Fruit fly (Drosophila melanogaster) S2 (cell line): ENCODE measurements around the gene sinu.

Source experiments
- CG8478 ChIP-seq: fragments of >200 bp; optimal IDR thresholded peaks from 2 replicates; lab custom pipeline; 2018
- CTCF ChIP-seq, 2 experiments: fragments of >200 bp; optimal IDR thresholded peaks; 2 replicates each; lab custom pipeline; 2018

sinu gene

DNA sequence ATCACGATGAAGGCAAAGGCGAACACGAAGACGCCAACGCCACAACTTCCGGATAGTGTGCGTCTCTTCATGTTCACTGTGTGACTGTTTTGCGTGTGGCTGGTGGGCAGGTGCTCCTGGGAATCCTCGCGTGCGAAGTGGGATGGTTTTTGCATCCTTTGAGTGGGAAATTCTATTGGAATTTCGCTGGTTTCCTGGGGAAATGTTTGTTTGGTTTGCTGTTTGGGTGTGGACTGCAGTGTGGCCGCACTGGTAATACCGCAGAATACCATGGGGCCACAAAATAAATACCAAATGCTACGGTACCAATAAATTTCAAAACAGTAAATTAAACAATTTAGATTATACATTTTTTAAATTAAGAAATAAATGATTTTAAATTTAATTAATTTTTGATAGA, at the start of gene sinu:
sinu (minus strand) TSS at position 258 of the 400 bp plus-strand sequence.
- TF ChIP-seq CG8478 (no peak), CTCF (optimal IDR thresholded peaks at IDR 0.05; lab: Kevin White, UChicago) (no peak)

- TF ChIP-seq CTCF (optimal IDR thresholded peaks at IDR 0.05; lab: Kevin White, UChicago), result no peak
- no peak for TF ChIP-seq CG8478
Observed at dm6 chr3L:5610582-5610981, 49.2 kb upstream of the sinu start.

DNA sequence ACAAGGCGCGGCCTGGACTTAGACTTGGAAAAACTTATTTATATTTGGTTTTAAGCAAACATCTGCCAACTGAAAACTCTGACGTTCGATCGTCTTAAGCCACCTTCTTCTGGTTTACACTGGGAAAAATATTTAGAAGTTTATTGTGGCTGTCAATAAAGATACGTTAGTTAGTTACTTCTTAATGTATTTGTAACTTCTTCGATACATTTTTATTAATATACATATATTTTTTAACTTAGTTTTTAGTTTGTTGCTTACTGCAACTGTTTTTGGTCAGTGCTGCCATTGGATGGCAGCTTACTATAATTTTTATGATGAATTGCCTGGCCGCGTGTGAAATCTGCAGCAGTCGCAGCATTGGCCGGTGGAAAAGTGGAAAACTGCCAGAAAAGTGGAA, 48.1 kb upstream of the sinu start:
- no peak for TF ChIP-seq CTCF (optimal IDR thresholded peaks at IDR 0.05; lab: Kevin White, UChicago)
- TF ChIP-seq CG8478, result no peak

dm6 chr3L:5608786-5609370, 47.5 kb upstream of the sinu start:
- TF ChIP-seq CG8478 (no peak), CTCF (optimal IDR thresholded peaks at IDR 0.05; lab: Kevin White, UChicago) (no peak)

- TF ChIP-seq CG8478 (no peak), CTCF (optimal IDR thresholded peaks at IDR 0.05; lab: Kevin White, UChicago) (peak; percentile 83 to 91)
Observed at dm6 chr3L:5608128-5608527, 46.7 kb upstream of the sinu start, which contains the start of gene Eaf6. Eaf6 (minus strand) TSS chr3L:5608300.

- TF ChIP-seq CG8478 (no peak), CTCF (optimal IDR thresholded peaks at IDR 0.05; lab: Kevin White, UChicago) (no peak)
Observed at dm6 chr3L:5604490-5604889, 43.1 kb upstream of the sinu start, which contains the start of gene mthl2. mthl2 (plus strand) TSS chr3L:5604790.

- TF ChIP-seq CG8478, result no peak
- TF ChIP-seq CTCF (optimal IDR thresholded peaks at IDR 0.05; lab: Kevin White, UChicago), result peak in 1 of 2 experiments; percentile 9
Observed at dm6 chr3L:5603860-5604415, 42.5 kb upstream of the sinu start, which contains the start of gene TM9SF3. TM9SF3 (minus strand) TSS chr3L:5603979.

DNA sequence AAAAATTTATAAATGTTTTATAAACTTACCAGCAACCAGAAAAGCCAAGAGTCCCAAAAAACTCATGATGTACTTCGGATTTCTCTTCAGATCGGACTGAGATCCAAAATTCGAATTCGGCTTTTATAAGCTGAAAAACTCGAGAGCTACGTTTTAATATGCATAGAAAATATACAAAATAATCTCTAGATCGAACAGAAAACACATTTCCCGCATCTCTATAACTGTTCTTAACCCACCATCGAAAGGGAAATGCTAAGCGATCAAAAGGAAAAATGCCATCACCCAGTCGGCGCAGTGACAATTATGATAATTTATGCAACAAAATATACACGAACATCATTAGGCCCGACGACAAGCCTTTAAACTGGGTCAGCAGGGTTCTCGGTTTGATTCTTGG, 38.2 kb upstream of the sinu start, which contains the start of gene CG10591:
CG10591 (minus strand) TSS at position 101 of the 400 bp plus-strand sequence.
- TF ChIP-seq CTCF (optimal IDR thresholded peaks at IDR 0.05; lab: Kevin White, UChicago), result no peak
- TF ChIP-seq CG8478, result no peak

DNA sequence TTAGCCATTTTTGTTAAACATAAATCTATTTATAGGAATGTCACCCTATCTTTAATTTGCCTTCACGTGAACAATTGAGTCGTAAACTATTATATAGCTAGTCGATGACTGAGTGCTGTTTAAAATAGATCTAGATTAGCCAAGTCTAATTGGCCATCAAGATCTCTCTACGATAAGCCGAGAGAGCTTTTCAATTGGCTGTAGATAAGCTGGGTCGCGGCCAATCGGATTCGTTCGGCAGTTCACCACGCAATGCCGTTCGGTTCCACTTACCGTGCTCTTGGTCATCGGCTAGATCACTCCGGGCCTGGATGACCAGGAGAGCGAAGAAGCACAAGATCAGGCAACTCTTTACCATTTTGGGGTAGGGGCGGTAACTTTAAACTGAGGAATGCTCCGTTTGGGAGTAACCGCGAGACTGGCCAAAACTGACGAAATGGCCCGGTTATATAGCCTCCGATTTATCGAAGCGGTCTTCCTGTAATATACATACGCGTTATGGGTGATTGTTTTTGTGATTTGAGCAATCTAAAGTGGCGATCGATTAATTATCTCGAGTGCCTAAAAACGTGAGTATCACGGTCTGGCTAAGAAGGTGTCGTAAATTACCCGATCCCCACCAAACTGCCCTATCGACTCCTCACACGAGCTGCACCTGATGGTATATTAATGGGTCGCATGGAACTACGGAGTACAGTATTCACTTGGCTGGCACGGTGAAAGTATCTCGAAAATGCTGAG, 33.6 kb upstream of the sinu start, which contains the start of the genes Alp10 and Alp9:
Alp10 (minus strand) TSS at position 420 of the 741 bp plus-strand sequence.
Alp9 (plus strand) TSS at position 690 of the 741 bp plus-strand sequence.
- TF ChIP-seq CG8478 (no peak), CTCF (optimal IDR thresholded peaks at IDR 0.05; lab: Kevin White, UChicago) (no peak)

DNA sequence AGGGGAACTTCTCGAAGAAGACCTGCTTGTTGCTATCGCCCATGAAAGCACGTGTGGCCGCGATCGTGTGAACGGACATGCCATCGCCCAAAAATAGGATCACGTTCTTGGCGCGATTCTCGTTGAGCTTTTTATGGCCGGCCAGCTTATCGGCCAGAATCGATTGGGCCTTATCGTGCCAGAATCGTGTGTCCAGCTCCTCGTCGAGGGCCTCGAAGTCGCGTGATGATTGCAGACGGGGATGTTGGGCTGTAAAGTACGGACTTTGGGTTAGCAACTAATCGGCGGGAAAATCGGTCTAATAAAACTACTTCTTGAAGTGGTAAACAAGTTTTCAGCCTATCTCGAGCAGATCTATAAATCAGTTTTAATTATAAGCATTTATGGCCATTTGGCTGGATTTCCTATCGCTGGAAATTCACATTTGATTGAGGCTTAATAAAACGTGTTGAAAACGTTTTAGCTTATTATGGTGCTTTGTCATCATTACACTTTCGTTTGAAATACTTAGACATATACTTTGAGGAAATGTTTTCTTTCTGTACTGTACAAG, 32.8 kb upstream of the sinu start:
- TF ChIP-seq CG8478 (no peak), CTCF (optimal IDR thresholded peaks at IDR 0.05; lab: Kevin White, UChicago) (no peak)

DNA sequence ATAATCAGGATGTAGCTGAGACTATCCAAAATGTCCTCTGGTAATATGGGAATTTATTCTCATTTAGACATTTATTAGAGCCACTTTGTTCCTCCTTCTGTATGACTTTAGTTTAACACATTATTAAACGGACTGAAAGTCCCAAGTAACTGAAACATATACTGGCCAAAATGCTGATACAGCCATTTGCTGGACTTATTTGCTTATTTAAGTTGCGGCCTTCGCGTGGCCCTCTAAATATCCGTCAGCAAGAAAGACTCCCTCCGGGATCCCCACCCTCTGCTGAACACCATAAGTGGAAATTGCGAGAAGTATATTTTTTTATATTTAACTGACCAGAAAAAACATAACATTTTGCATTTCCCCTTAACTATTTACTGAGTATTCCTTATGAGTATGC, 31.0 kb upstream of the sinu start, which contains the start of gene spo:
spo (minus strand) TSS at position 135 of the 400 bp plus-strand sequence.
- TF ChIP-seq CG8478, result no peak
- TF ChIP-seq CTCF (optimal IDR thresholded peaks at IDR 0.05; lab: Kevin White, UChicago), result no peak

dm6 chr3L:5583295-5583707, 21.9 kb upstream of the sinu start:
- TF ChIP-seq CTCF (optimal IDR thresholded peaks at IDR 0.05; lab: Kevin White, UChicago), result peak in 1 of 2 experiments; percentile 56
- no peak for TF ChIP-seq CG8478

DNA sequence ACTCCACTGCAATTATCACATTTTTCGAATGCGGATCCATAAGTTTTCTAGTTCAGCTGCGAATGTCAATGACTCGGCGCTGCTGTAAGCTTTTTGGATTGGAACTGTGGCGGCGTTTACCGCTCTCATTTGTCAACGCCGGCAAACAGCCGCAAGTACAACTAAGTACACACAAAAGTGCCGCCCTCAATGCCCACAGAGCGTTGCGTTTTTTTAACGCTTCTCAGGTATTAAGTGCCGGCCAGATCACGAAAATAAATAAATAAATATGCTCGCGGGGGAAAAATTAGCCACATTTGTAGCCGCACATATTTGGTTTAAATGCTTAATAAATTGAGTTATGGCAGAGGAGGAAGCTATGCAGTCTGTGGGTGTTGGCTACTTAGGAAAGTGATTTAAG, 20.1 kb upstream of the sinu start:
- no peak for TF ChIP-seq CG8478
- TF ChIP-seq CTCF (optimal IDR thresholded peaks at IDR 0.05; lab: Kevin White, UChicago), result no peak

DNA sequence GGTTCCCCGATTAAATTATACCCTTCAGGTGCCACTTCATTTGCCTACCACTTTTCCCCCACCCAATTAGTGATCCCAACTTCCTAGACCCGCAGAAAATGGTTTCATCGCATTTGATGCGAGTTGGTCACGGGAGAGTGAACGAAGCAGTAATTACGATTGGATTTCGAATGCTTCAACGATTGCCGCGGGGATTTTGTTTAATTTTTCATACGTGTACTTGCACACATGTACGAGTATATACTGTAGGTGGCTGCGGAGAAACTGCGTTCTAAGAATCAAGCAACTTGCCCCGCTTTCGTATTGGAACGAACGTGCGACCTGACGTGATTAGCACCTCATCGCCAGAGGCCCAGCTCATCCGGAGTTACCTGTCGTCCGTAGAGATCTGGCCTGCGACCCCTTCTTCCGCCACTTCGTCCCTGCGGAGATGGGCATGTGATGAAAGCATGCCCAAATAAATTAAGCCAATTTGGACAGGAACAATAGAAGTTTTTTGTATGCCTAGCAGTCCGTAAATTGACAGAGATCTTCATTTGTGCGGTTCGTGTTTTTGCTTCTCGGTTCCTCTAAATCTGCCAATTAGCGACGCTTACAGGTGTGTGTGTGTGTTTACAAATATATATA, 19.2 kb upstream of the sinu start:
- TF ChIP-seq CTCF (optimal IDR thresholded peaks at IDR 0.05; lab: Kevin White, UChicago), result no peak
- TF ChIP-seq CG8478, result no peak

DNA sequence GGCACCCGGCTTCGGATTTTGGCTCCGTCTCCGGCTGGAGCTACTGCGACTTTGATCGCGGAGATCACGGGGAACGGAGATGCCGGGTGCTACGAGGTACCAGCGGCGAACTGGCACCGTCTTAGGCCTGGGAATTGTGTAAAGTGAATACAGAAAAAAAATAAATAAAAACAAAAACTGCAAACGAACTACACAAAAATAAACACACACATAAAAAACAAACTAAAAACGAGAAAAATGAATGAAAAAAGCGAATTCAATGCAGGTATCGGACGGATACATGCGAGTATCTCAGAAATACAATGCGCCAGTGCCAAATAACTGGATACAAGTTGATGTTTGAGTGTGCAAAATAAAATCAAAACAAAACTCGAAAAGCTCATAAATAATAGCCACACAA, 18.4 kb upstream of the sinu start:
- TF ChIP-seq CTCF (optimal IDR thresholded peaks at IDR 0.05; lab: Kevin White, UChicago) (no peak), CG8478 (no peak)
